Fruit fly (Drosophila melanogaster): ENCODE results near the gene ND-75.

ND-75 gene

dm6 chrX:8242298-8242697 is 9.2 kb downstream of the ND-75 start, which contains the start of gene Trxr1 (continued):
- TF ChIP-seq CG6791 (GFP tag; IDR thresholded peaks at IDR 0.05; ENCODE audit: partially characterized antibody) (peak; percentile 83), CG30020 (tag; optimal IDR thresholded peaks at IDR 0.05) (no peak), CG6813 (GFP tag; optimal IDR thresholded peaks at IDR 0.05) (no peak), CG11456 (GFP tag; IDR thresholded peaks at IDR 0.05) (no peak), Mrtf (GFP tag; IDR thresholded peaks at IDR 0.05) (no peak), Dad (GFP tag; optimal IDR thresholded peaks at IDR 0.05) (no peak), odd (GFP tag; optimal IDR thresholded peaks at IDR 0.05) (no peak), luna (GFP tag; optimal IDR thresholded peaks at IDR 0.05) (no peak), BtbVII (GFP tag; optimal IDR thresholded peaks at IDR 0.05) (no peak), Ssrp (tag; optimal IDR thresholded peaks at IDR 0.05) (no peak), pita (GFP tag; optimal IDR thresholded peaks at IDR 0.05) (no peak), kah (GFP tag; optimal IDR thresholded peaks at IDR 0.05) (no peak), fd64A (GFP tag; optimal IDR thresholded peaks at IDR 0.05) (no peak), CG7271 (tag; optimal IDR thresholded peaks at IDR 0.05) (no peak), zfh1 (GFP tag; IDR thresholded peaks at IDR 0.05) (no peak), Vsx1 (GFP tag; optimal IDR thresholded peaks at IDR 0.05) (no peak), CG14050 (GFP tag; IDR thresholded peaks at IDR 0.05) (no peak), CG14667 (GFP tag; IDR thresholded peaks at IDR 0.05) (no peak), ara (GFP tag; IDR thresholded peaks at IDR 0.05) (no peak), CG3847 (GFP tag; IDR thresholded peaks at IDR 0.05) (no peak), wor (GFP tag; IDR thresholded peaks at IDR 0.05) (no peak), schlank (tag; optimal IDR thresholded peaks at IDR 0.05) (no peak), so (GFP tag; IDR thresholded peaks at IDR 0.05) (no peak), Eip74EF (GFP tag; optimal IDR thresholded peaks at IDR 0.05) (no peak), ab (GFP tag; optimal IDR thresholded peaks at IDR 0.05) (no peak), gro (GFP tag; optimal IDR thresholded peaks at IDR 0.05) (no peak), sisA (GFP tag; IDR thresholded peaks at IDR 0.05) (no peak), CG43689 (GFP tag; IDR thresholded peaks at IDR 0.05) (no peak), Neu2 (GFP tag; optimal IDR thresholded peaks at IDR 0.05; ENCODE audit: borderline replicate concordance) (no peak), klu (GFP tag; IDR thresholded peaks at IDR 0.05) (no peak), CG12942 (GFP tag; optimal IDR thresholded peaks at IDR 0.05) (no peak), CG12744 (GFP tag; optimal IDR thresholded peaks at IDR 0.05) (no peak), pfk (GFP tag; optimal IDR thresholded peaks at IDR 0.05) (no peak), NC2β (GFP tag; optimal IDR thresholded peaks at IDR 0.05) (no peak), cwo (GFP tag; optimal IDR thresholded peaks at IDR 0.05) (no peak), oc (tag; optimal IDR thresholded peaks at IDR 0.05) (no peak), ac (GFP tag; optimal IDR thresholded peaks at IDR 0.05) (no peak), zen2 (GFP tag; IDR thresholded peaks at IDR 0.05; ENCODE audit: partially characterized antibody) (peak; percentile 18; the same call in 1 of the 3 replicates), disco-r (GFP tag; optimal IDR thresholded peaks at IDR 0.05) (no peak), btn (GFP tag; optimal IDR thresholded peaks at IDR 0.05) (no peak), cato (GFP tag; optimal IDR thresholded peaks at IDR 0.05; ENCODE audit: borderline replicate concordance) (no peak), CG7745 (tag; optimal IDR thresholded peaks at IDR 0.05) (no peak), Sry-β (GFP tag; optimal IDR thresholded peaks at IDR 0.05) (no peak), CG16779 (GFP tag; IDR thresholded peaks at IDR 0.05) (no peak), twi (tag; optimal IDR thresholded peaks at IDR 0.05) (no peak), CG7372 (GFP tag; IDR thresholded peaks at IDR 0.05) (no peak), pan (optimal IDR thresholded peaks at IDR 0.05) (no peak), pan (GFP tag; optimal IDR thresholded peaks at IDR 0.05 in 1 of 2, IDR thresholded peaks at IDR 0.05 in 1 of 2) (no peak), CG10321 (GFP tag; IDR thresholded peaks at IDR 0.05) (no peak), scrt (GFP tag; optimal IDR thresholded peaks at IDR 0.05) (no peak), row (GFP tag; IDR thresholded peaks at IDR 0.05) (no peak), Hey (tag; optimal IDR thresholded peaks at IDR 0.05) (no peak)
